Worm (Caenorhabditis elegans) whole organism, midembryonic: ENCODE measurements around the gene srsx-16.

Source experiments
- cog-1 ChIP-seq: sonication (generic microtip); optimal IDR thresholded peaks from 2 replicates; lab custom pipeline; 2016; ENCODE audit warnings: missing genetic modification characterization, missing compliant biosample characterization
- flt-1 ChIP-seq: fragments of 200-800 bp; sonication (Bioruptor generic); IDR thresholded peaks from 2 replicates; pipeline ENCODE4 v1.3.6; 2022; ENCODE audit warnings: missing genetic modification characterization, missing compliant biosample characterization
- klf-2 ChIP-seq: fragments of 200-800 bp; sonication (Bioruptor generic); conservative IDR thresholded peaks from 2 replicates; pipeline ENCODE4 v1.3.6; 2022; ENCODE audit warnings: missing genetic modification reagents, missing genetic modification characterization, missing compliant biosample characterization
- med-1 ChIP-seq: sonication (generic microtip); optimal IDR thresholded peaks from 2 replicates; lab custom pipeline; 2017; ENCODE audit warnings: missing genetic modification characterization, mild to moderate bottlenecking, missing compliant biosample characterization, antibody characterized with exemption, missing genetic modification reagents; ENCODE audit not compliant: insufficient read depth
- tab-1 ChIP-seq: fragments of 200-800 bp; sonication (Bioruptor generic); IDR thresholded peaks from 2 replicates; pipeline ENCODE4 v1.3.6; 2022; ENCODE audit warnings: missing genetic modification characterization, missing compliant biosample characterization
- ztf-23 ChIP-seq: fragments of 200-800 bp; sonication (Bioruptor generic); IDR thresholded peaks from 2 replicates; pipeline ENCODE4 v1.3.6; 2022; ENCODE audit warnings: missing genetic modification reagents, missing genetic modification characterization, missing compliant biosample characterization
- ztf-29 ChIP-seq: fragments of 200-800 bp; sonication (Bioruptor generic); IDR thresholded peaks from 2 replicates; pipeline ENCODE4 v1.3.6; 2022; ENCODE audit warnings: missing genetic modification reagents, missing genetic modification characterization, missing compliant biosample characterization

DNA sequence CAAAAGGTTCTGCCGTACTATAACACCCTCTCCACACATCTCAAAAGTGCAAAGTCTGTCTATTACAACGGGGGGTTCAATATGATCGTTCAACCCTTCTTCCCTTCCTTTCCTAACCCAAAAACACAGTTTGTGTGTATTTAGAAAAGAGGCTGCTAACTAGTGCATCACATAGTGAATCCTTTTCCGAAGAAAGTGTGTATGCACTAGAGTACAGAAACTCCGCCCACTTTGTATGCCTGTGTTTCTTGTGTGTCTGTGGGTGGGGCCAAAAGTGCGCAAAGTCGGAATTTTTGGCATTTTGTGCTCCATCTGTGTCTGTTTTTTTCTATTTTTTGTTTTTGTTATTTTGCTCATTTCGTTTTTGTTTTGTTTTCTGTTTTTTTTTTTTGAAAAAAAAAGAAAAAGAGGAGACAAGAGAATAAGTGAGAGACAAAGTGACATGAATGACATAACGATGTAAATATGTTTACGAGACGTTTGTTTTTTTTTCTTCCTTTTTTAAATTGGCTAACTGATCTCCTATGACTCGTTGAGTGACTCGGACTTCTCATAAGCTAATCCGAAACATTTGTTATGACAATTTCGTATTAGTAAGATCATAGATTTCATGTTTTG, 20.9 kb downstream of the srsx-16 start:
- TF ChIP-seq ztf-23 (no peak), tab-1 (GFP tag; lab: Robert Waterston, UW) (no peak), klf-2 (GFP tag; lab: Robert Waterston, UW) (no peak), med-1 (GFP tag; lab: Kevin White, UChicago) (no peak), ztf-29 (GFP tag; lab: Robert Waterston, UW) (no peak), flt-1 (no peak), cog-1 (tag; lab: Kevin White, UChicago) (no peak)
